Fruit fly (Drosophila melanogaster) whole organism, prepupa: ENCODE results near the gene CG5177.

Experiments used
- CG10669 ChIP-seq: fragments of 200-800 bp; sonication (Bioruptor generic); optimal IDR thresholded peaks from 3 replicates; lab custom pipeline; 2018; ENCODE audit warnings: missing biosample characterization, mild to moderate bottlenecking, missing genetic modification characterization, moderate library complexity
- CG11294 ChIP-seq: fragments of 200-800 bp; sonication (Bioruptor generic); IDR thresholded peaks from 2 replicates; pipeline ENCODE4 v1.3.6; 2022; ENCODE audit warnings: missing biosample characterization, missing genetic modification characterization
- CG11762 ChIP-seq: fragments of 200-800 bp; sonication (Bioruptor generic); optimal IDR thresholded peaks from 3 replicates; lab custom pipeline; 2016; ENCODE audit warnings: missing biosample characterization, missing genetic modification characterization; ENCODE audit not compliant: insufficient read depth
- CG11902 ChIP-seq: fragments of 200-800 bp; sonication (Bioruptor generic); optimal IDR thresholded peaks from 3 replicates; lab custom pipeline; 2016; ENCODE audit warnings: missing biosample characterization, missing genetic modification characterization
- CG16779 ChIP-seq: fragments of 200-800 bp; sonication (Bioruptor generic); optimal IDR thresholded peaks from 3 replicates; lab custom pipeline; 2017; ENCODE audit warnings: missing biosample characterization, mild to moderate bottlenecking, missing genetic modification characterization
- CG3032 ChIP-seq: fragments of 200-800 bp; optimal IDR thresholded peaks from 2 replicates; lab custom pipeline; 2019; ENCODE audit warnings: missing biosample characterization, mild to moderate bottlenecking, missing genetic modification characterization, moderate library complexity
- CG31627 ChIP-seq: fragments of 200-800 bp; sonication (Bioruptor generic); optimal IDR thresholded peaks from 3 replicates; lab custom pipeline; 2016; ENCODE audit warnings: missing biosample characterization, missing genetic modification characterization
- CG32006 ChIP-seq: fragments of 200-800 bp; sonication (Bioruptor generic); optimal IDR thresholded peaks from 3 replicates; lab custom pipeline; 2017; ENCODE audit warnings: missing biosample characterization, mild to moderate bottlenecking, missing genetic modification characterization
- CG34406 ChIP-seq: fragments of 200-800 bp; sonication (Bioruptor generic); optimal IDR thresholded peaks from 3 replicates; lab custom pipeline; 2016; ENCODE audit warnings: missing biosample characterization, missing genetic modification characterization
- CG3919 ChIP-seq: fragments of 200-800 bp; sonication (Bioruptor generic); optimal IDR thresholded peaks from 3 replicates; lab custom pipeline; 2016; ENCODE audit warnings: missing biosample characterization, missing genetic modification characterization
- CG4318 ChIP-seq: fragments of 200-800 bp; sonication (Bioruptor generic); optimal IDR thresholded peaks from 3 replicates; lab custom pipeline; 2017; ENCODE audit warnings: missing biosample characterization, mild to moderate bottlenecking, missing genetic modification characterization
- CG6792 ChIP-seq: fragments of 200-800 bp; sonication (Bioruptor generic); optimal IDR thresholded peaks from 3 replicates; lab custom pipeline; 2016; ENCODE audit warnings: missing biosample characterization, missing genetic modification characterization
- CG6808 ChIP-seq: fragments of 200-800 bp; sonication (Bioruptor generic); optimal IDR thresholded peaks from 3 replicates; lab custom pipeline; 2017; ENCODE audit warnings: missing biosample characterization, missing genetic modification characterization, mild to moderate bottlenecking, moderate library complexity, missing genetic modification reagents
- CG6854 ChIP-seq: fragments of 200-800 bp; sonication (Bioruptor generic); optimal IDR thresholded peaks from 2 replicates; lab custom pipeline; 2017; ENCODE audit warnings: missing biosample characterization, mild to moderate bottlenecking, missing genetic modification characterization
- CG7368 ChIP-seq: fragments of 200-800 bp; sonication (Bioruptor generic); optimal IDR thresholded peaks from 3 replicates; lab custom pipeline; 2016; ENCODE audit warnings: missing biosample characterization, missing genetic modification characterization
- CG8119 ChIP-seq: fragments of 200-800 bp; sonication (Bioruptor generic); IDR thresholded peaks from 3 replicates; pipeline ENCODE4 v1.3.6; 2022; ENCODE audit warnings: missing biosample characterization, missing genetic modification characterization
- CG8319 ChIP-seq: fragments of 200-800 bp; sonication (Bioruptor generic); optimal IDR thresholded peaks from 3 replicates; lab custom pipeline; 2016; ENCODE audit warnings: missing biosample characterization, missing genetic modification characterization
- CG8632 ChIP-seq: fragments of 200-800 bp; sonication (Bioruptor generic); optimal IDR thresholded peaks from 3 replicates; lab custom pipeline; 2016; ENCODE audit warnings: missing biosample characterization, missing genetic modification characterization
- CG9139 ChIP-seq: fragments of 200-800 bp; sonication (Bioruptor generic); optimal IDR thresholded peaks from 3 replicates; lab custom pipeline; 2017; ENCODE audit warnings: missing biosample characterization, mild to moderate bottlenecking, missing genetic modification characterization
- Eip78C ChIP-seq: fragments of 200-800 bp; sonication (Bioruptor generic); peaks from one replicate; lab custom pipeline; 2016; ENCODE audit warnings: missing biosample characterization, missing genetic modification characterization
- Gug ChIP-seq: fragments of 200-800 bp; sonication (Bioruptor generic); IDR thresholded peaks from 2 replicates; pipeline ENCODE4 v1.3.6; 2022; ENCODE audit warnings: missing biosample characterization, missing genetic modification characterization
- Hr39 ChIP-seq: fragments of 200-800 bp; sonication (Bioruptor generic); optimal IDR thresholded peaks from 2 replicates; lab custom pipeline; 2016; ENCODE audit warnings: missing biosample characterization, missing genetic modification characterization
- Lpt ChIP-seq: fragments of 200-800 bp; sonication (Bioruptor generic); optimal IDR thresholded peaks from 3 replicates; lab custom pipeline; 2016; ENCODE audit warnings: missing biosample characterization, missing genetic modification characterization
- Met ChIP-seq: fragments of 200-800 bp; sonication (Bioruptor generic); optimal IDR thresholded peaks from 3 replicates; lab custom pipeline; 2016; ENCODE audit warnings: missing biosample characterization, missing genetic modification characterization
- OdsH ChIP-seq: fragments of 200-800 bp; sonication (Bioruptor generic); optimal IDR thresholded peaks from 3 replicates; lab custom pipeline; 2016; ENCODE audit warnings: missing biosample characterization, missing genetic modification characterization
- Smox ChIP-seq: fragments of 200-800 bp; sonication (Bioruptor generic); optimal IDR thresholded peaks from 3 replicates; lab custom pipeline; 2016; ENCODE audit warnings: missing biosample characterization, missing genetic modification characterization
- Sox102F ChIP-seq: fragments of 200-800 bp; sonication (Bioruptor generic); optimal IDR thresholded peaks from 2 replicates; lab custom pipeline; 2016; ENCODE audit warnings: missing biosample characterization, mild to moderate bottlenecking, missing genetic modification characterization
- Sox14 ChIP-seq: fragments of 200-800 bp; sonication (Bioruptor generic); optimal IDR thresholded peaks from 3 replicates; lab custom pipeline; 2016; ENCODE audit warnings: missing biosample characterization, missing genetic modification characterization
- Sox15 ChIP-seq: fragments of 200-800 bp; sonication (Bioruptor generic); optimal IDR thresholded peaks from 3 replicates; lab custom pipeline; 2016; ENCODE audit warnings: missing biosample characterization, missing genetic modification characterization
- achi ChIP-seq: fragments of 200-800 bp; sonication (Bioruptor generic); optimal IDR thresholded peaks from 3 replicates; lab custom pipeline; 2016; ENCODE audit warnings: missing biosample characterization, missing genetic modification characterization
- acj6 ChIP-seq: fragments of 200-800 bp; sonication (Bioruptor generic); optimal IDR thresholded peaks from 3 replicates; lab custom pipeline; 2016; ENCODE audit warnings: missing biosample characterization, missing genetic modification characterization
- cyc ChIP-seq: fragments of 200-800 bp; sonication (Bioruptor generic); optimal IDR thresholded peaks from 3 replicates; lab custom pipeline; 2016; ENCODE audit warnings: missing biosample characterization, missing genetic modification characterization
- dsx ChIP-seq: fragments of 200-800 bp; optimal IDR thresholded peaks from 3 replicates; lab custom pipeline; 2019; ENCODE audit warnings: missing biosample characterization, mild to moderate bottlenecking, missing genetic modification characterization, moderate library complexity; ENCODE audit not compliant: poor library complexity, severe bottlenecking
- eg ChIP-seq: fragments of 200-800 bp; sonication (Bioruptor generic); IDR thresholded peaks from 3 replicates; pipeline ENCODE4 v1.3.6; 2022; ENCODE audit warnings: missing biosample characterization, missing genetic modification characterization
- esn ChIP-seq: fragments of 200-800 bp; sonication (Bioruptor generic); optimal IDR thresholded peaks from 2 replicates; lab custom pipeline; 2016; ENCODE audit warnings: missing biosample characterization, mild to moderate bottlenecking, missing genetic modification characterization, moderate library complexity
- fd59A ChIP-seq: fragments of 200-800 bp; sonication (Bioruptor generic); optimal IDR thresholded peaks from 2 replicates; lab custom pipeline; 2017; ENCODE audit warnings: missing biosample characterization, mild to moderate bottlenecking, missing genetic modification characterization, missing genetic modification reagents
- fkh ChIP-seq: fragments of 200-800 bp; sonication (Bioruptor generic); optimal IDR thresholded peaks from 3 replicates; lab custom pipeline; 2017; ENCODE audit warnings: missing biosample characterization, mild to moderate bottlenecking, missing genetic modification characterization, moderate library complexity
- net ChIP-seq: fragments of 200-800 bp; sonication (Bioruptor generic); optimal IDR thresholded peaks from 3 replicates; lab custom pipeline; 2016; ENCODE audit warnings: missing biosample characterization, missing genetic modification characterization
- pdm3 ChIP-seq: fragments of 200-800 bp; sonication (Bioruptor generic); optimal IDR thresholded peaks from 3 replicates; lab custom pipeline; 2016; ENCODE audit warnings: missing biosample characterization, missing genetic modification characterization
- salr ChIP-seq, 2 experiments: fragments of 200-800 bp; sonication (Bioruptor generic); optimal IDR thresholded peaks; 3 replicates each; lab custom pipeline; 2016 to 2018; ENCODE audit warnings: missing biosample characterization in 2 of 2, missing genetic modification characterization in 2 of 2, mild to moderate bottlenecking in 1 of 2
- ss ChIP-seq, 2 experiments: fragments of 200-800 bp; sonication (Bioruptor generic); optimal IDR thresholded peaks; 2 replicates in 1 of 2; 3 replicates in 1 of 2; lab custom pipeline; 2017 to 2018; ENCODE audit warnings: mild to moderate bottlenecking in 2 of 2, missing biosample characterization in 2 of 2, missing genetic modification characterization in 2 of 2, moderate library complexity in 1 of 2
- topi ChIP-seq: fragments of 200-800 bp; sonication (Bioruptor generic); optimal IDR thresholded peaks from 3 replicates; lab custom pipeline; 2016; ENCODE audit warnings: missing biosample characterization, missing genetic modification characterization
- vri ChIP-seq: fragments of 200-800 bp; sonication (Bioruptor generic); optimal IDR thresholded peaks from 3 replicates; lab custom pipeline; 2016; ENCODE audit warnings: missing biosample characterization, mild to moderate bottlenecking, missing genetic modification characterization

The CG5177 gene

dm6 chr2L:7358008-7358582 lies 46.9 kb upstream of the CG5177 start (continued):
- TF ChIP-seq vri (GFP tag; lab: Kevin White, UChicago) (peak; percentile 92), CG11294 (peak; percentile 39; the same call in 1 of the 2 replicates), fkh (GFP tag; lab: Kevin White, UChicago) (no peak), dsx (GFP tag; lab: Kevin White, UChicago) (peak; percentile 97), acj6 (GFP tag; lab: Kevin White, UChicago) (peak; percentile 93), CG3919 (GFP tag; lab: Kevin White, UChicago) (peak; percentile 97), Hr39 (peak; percentile 91), topi (peak; percentile 94), Smox (peak; percentile 89), CG4318 (GFP tag; lab: Kevin White, UChicago) (peak; percentile 53), CG6792 (peak; percentile 94)

DNA sequence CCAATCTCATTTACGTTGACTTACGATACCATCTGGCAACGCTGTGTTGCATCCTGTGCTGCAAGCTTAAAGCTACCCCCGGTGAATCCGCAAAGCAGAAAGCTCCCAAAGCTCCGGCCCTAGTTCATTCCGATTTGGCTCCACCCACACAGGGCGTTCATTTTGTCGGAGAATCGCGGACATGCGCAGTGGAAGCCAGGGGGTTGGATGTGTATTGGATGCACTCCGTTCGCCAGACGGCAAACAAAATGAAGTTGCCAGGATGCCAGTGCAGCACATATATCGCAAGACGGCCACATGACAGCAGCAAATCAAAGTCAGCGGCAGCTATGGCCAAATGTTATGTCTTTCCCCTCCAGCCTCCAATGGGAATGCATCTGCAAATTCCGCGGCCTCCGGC lies 46.2 kb upstream of the CG5177 start:
- TF ChIP-seq CG32006 (no peak), ss (GFP tag; optimal IDR thresholded peaks at IDR 0.05; lab: Kevin White, UChicago) (no peak), Sox14 (GFP tag; lab: Kevin White, UChicago) (no peak), CG9139 (GFP tag; lab: Kevin White, UChicago) (no peak), CG3032 (tag; lab: Kevin White, UChicago) (no peak), CG11762 (GFP tag; lab: Kevin White, UChicago) (no peak), Sox102F (GFP tag; lab: Kevin White, UChicago) (no peak), cyc (GFP tag; lab: Kevin White, UChicago) (no peak), salr (GFP tag; optimal IDR thresholded peaks at IDR 0.05; lab: Kevin White, UChicago) (no peak), CG11902 (GFP tag; lab: Kevin White, UChicago) (no peak), CG10669 (GFP tag; lab: Kevin White, UChicago) (no peak), CG6854 (GFP tag; lab: Kevin White, UChicago) (no peak), net (GFP tag; lab: Kevin White, UChicago) (no peak), Sox15 (GFP tag; lab: Kevin White, UChicago) (no peak), dsx (GFP tag; lab: Kevin White, UChicago) (no peak)

- no peak for TF ChIP-seq CG8319 (GFP tag; lab: Kevin White, UChicago)
- TF ChIP-seq achi (GFP tag; lab: Kevin White, UChicago), result no peak
- no peak for TF ChIP-seq Lpt
- TF ChIP-seq pdm3 (GFP tag; lab: Kevin White, UChicago), result no peak
- no peak for TF ChIP-seq Gug (GFP tag; lab: Robert Waterston, UW)
- no peak for TF ChIP-seq CG11294
- no peak for TF ChIP-seq net (GFP tag; lab: Kevin White, UChicago)
- no peak for TF ChIP-seq esn
- no peak for TF ChIP-seq CG34406
- no peak for TF ChIP-seq CG3919 (GFP tag; lab: Kevin White, UChicago)
- no peak for TF ChIP-seq Smox
- TF ChIP-seq fd59A (GFP tag; lab: Kevin White, UChicago), result no peak
- TF ChIP-seq CG31627 (GFP tag; lab: Kevin White, UChicago), result no peak
- no peak for TF ChIP-seq CG7368 (GFP tag; lab: Kevin White, UChicago)
- TF ChIP-seq Sox102F (GFP tag; lab: Kevin White, UChicago), result no peak
- TF ChIP-seq, all 60 proteins: peak for 0
Measured at dm6 chr2L:7363079-7363478, 41.9 kb upstream of the CG5177 start, which contains the start of gene Wnt10. Gene Wnt10 (plus strand): TSS chr2L:7363379.

dm6 chr2L:7376157-7376556 lies 28.9 kb upstream of the CG5177 start:
- TF ChIP-seq acj6 (GFP tag; lab: Kevin White, UChicago), result peak; percentile 61
- peak; percentile 86 for TF ChIP-seq CG8119 (GFP tag; lab: Robert Waterston, UW)
- TF ChIP-seq Hr39, result peak; percentile 81
- peak; percentile 83 for TF ChIP-seq Eip78C (GFP tag; lab: Kevin White, UChicago)
- peak; percentile 73 for TF ChIP-seq Met (GFP tag; lab: Kevin White, UChicago)
- peak; percentile 65 for TF ChIP-seq Sox102F (GFP tag; lab: Kevin White, UChicago)
- TF ChIP-seq CG8632 (GFP tag; lab: Kevin White, UChicago), result peak; percentile 41
- no peak for TF ChIP-seq CG3919 (GFP tag; lab: Kevin White, UChicago)
- peak; percentile 94 for TF ChIP-seq eg (GFP tag; lab: Robert Waterston, UW)
- peak; percentile 83 for TF ChIP-seq Gug (GFP tag; lab: Robert Waterston, UW)
- peak; percentile 19 for TF ChIP-seq CG7368 (GFP tag; lab: Kevin White, UChicago)
- TF ChIP-seq CG6792, result peak; percentile 47
- peak; percentile 61 for TF ChIP-seq Smox
- TF ChIP-seq cyc (GFP tag; lab: Kevin White, UChicago), result peak; percentile 67
- peak; percentile 68 for TF ChIP-seq OdsH (GFP tag; lab: Kevin White, UChicago)
- TF ChIP-seq CG11294, result peak; percentile 81
- TF ChIP-seq CG34406, result peak; percentile 45
- TF ChIP-seq CG11762 (GFP tag; lab: Kevin White, UChicago), result peak; percentile 46
- peak; percentile 64 for TF ChIP-seq Lpt
- TF ChIP-seq CG6808 (GFP tag; lab: Kevin White, UChicago), result no peak
- peak; percentile 12 for TF ChIP-seq Sox15 (GFP tag; lab: Kevin White, UChicago)
- no peak for TF ChIP-seq CG16779 (tag; lab: Kevin White, UChicago)
- TF ChIP-seq fd59A (GFP tag; lab: Kevin White, UChicago), result no peak
